Fruit fly (Drosophila melanogaster) whole organism, embryonic: Measurements from ENCODE around the gene E2f1.

Experiments
- B-H2 ChIP-seq: fragments of 200-800 bp; sonication (Bioruptor generic); optimal IDR thresholded peaks from 2 replicates; lab custom pipeline; 2018; ENCODE audit warnings: missing biosample characterization, mild to moderate bottlenecking, missing genetic modification characterization
- CG10147 ChIP-seq: fragments of 200-800 bp; sonication (Bioruptor generic); optimal IDR thresholded peaks from 2 replicates; lab custom pipeline; 2019; ENCODE audit warnings: missing biosample characterization, mild to moderate bottlenecking, missing genetic modification characterization, moderate library complexity
- CG12236 ChIP-seq: fragments of 200-800 bp; sonication (Bioruptor generic); optimal IDR thresholded peaks from 2 replicates; lab custom pipeline; 2016; ENCODE audit warnings: missing biosample characterization, missing genetic modification characterization
- CG12769 ChIP-seq: fragments of 200-800 bp; sonication (Bioruptor generic); optimal IDR thresholded peaks from 2 replicates; lab custom pipeline; 2019; ENCODE audit warnings: missing biosample characterization, mild to moderate bottlenecking, missing genetic modification characterization, moderate library complexity
- CG15073 ChIP-seq: fragments of 200-800 bp; sonication (Bioruptor generic); optimal IDR thresholded peaks from 2 replicates; lab custom pipeline; 2016; ENCODE audit warnings: missing biosample characterization, missing genetic modification characterization
- CG1647 ChIP-seq: fragments of 200-800 bp; sonication (Bioruptor generic); optimal IDR thresholded peaks from 3 replicates; lab custom pipeline; 2016; ENCODE audit warnings: missing biosample characterization, missing genetic modification characterization
- CG17385 ChIP-seq: fragments of 200-800 bp; sonication (Bioruptor generic); optimal IDR thresholded peaks from 3 replicates; lab custom pipeline; 2018; ENCODE audit warnings: missing biosample characterization, mild to moderate bottlenecking, missing genetic modification characterization
- CG1792 ChIP-seq: fragments of 200-800 bp; sonication (Bioruptor generic); optimal IDR thresholded peaks from 2 replicates; lab custom pipeline; 2016; ENCODE audit warnings: missing biosample characterization, missing genetic modification characterization
- CG2129 ChIP-seq: fragments of 200-800 bp; sonication (Bioruptor generic); IDR thresholded peaks from 2 replicates; pipeline ENCODE4 v1.3.6; 2022; ENCODE audit warnings: missing biosample characterization, missing genetic modification characterization; ENCODE audit not compliant: partially characterized antibody
- CG2875 ChIP-seq: fragments of 200-800 bp; sonication (Bioruptor generic); optimal IDR thresholded peaks from 2 replicates; lab custom pipeline; 2017; ENCODE audit warnings: missing biosample characterization, mild to moderate bottlenecking, missing genetic modification characterization, missing genetic modification reagents
- CG31365 ChIP-seq: fragments of 200-800 bp; sonication (Bioruptor generic); optimal IDR thresholded peaks from 2 replicates; lab custom pipeline; 2018; ENCODE audit warnings: missing biosample characterization, mild to moderate bottlenecking, missing genetic modification characterization
- CG33557 ChIP-seq: fragments of 200-800 bp; sonication (Bioruptor generic); optimal IDR thresholded peaks from 2 replicates; lab custom pipeline; 2019; ENCODE audit warnings: missing biosample characterization, mild to moderate bottlenecking, missing genetic modification characterization, moderate library complexity
- CG4424 ChIP-seq: fragments of 200-800 bp; sonication (Bioruptor generic); optimal IDR thresholded peaks from 3 replicates; lab custom pipeline; 2016; ENCODE audit warnings: missing biosample characterization, missing genetic modification characterization
- CG6254 ChIP-seq: fragments of 200-800 bp; sonication (Bioruptor generic); optimal IDR thresholded peaks from 3 replicates; lab custom pipeline; 2017; ENCODE audit warnings: mild to moderate bottlenecking, missing biosample characterization, missing genetic modification reagents, missing genetic modification characterization
- CG7271 ChIP-seq: fragments of 200-800 bp; sonication (Bioruptor generic); optimal IDR thresholded peaks from 2 replicates; lab custom pipeline; 2018; ENCODE audit warnings: missing biosample characterization, mild to moderate bottlenecking, missing genetic modification characterization, moderate library complexity
- CG8290 ChIP-seq, 3 experiments: fragments of 200-800 bp; sonication (Bioruptor generic); optimal IDR thresholded peaks; 2 replicates each; lab custom pipeline; 2016 to 2019; ENCODE audit warnings: missing biosample characterization in 3 of 3, missing genetic modification characterization in 3 of 3, mild to moderate bottlenecking in 2 of 3, moderate library complexity in 1 of 3
- CG8924 ChIP-seq: fragments of 200-800 bp; optimal IDR thresholded peaks from 3 replicates; lab custom pipeline; 2019; ENCODE audit warnings: missing biosample characterization, mild to moderate bottlenecking, missing genetic modification characterization, moderate library complexity
- CG8944 ChIP-seq: fragments of 200-800 bp; sonication (Bioruptor generic); optimal IDR thresholded peaks from 3 replicates; lab custom pipeline; 2016; ENCODE audit warnings: missing biosample characterization, missing genetic modification characterization
- CG9817 ChIP-seq: fragments of 200-800 bp; sonication (Bioruptor generic); optimal IDR thresholded peaks from 2 replicates; lab custom pipeline; 2018; ENCODE audit warnings: missing biosample characterization, mild to moderate bottlenecking, missing genetic modification characterization, moderate library complexity
- CTCF ChIP-seq: fragments of 200-800 bp; sonication (Bioruptor generic); optimal IDR thresholded peaks from 2 replicates; lab custom pipeline; 2017; ENCODE audit warnings: missing biosample characterization, mild to moderate bottlenecking, missing genetic modification characterization, moderate library complexity
- Dip2 ChIP-seq: fragments of 200-800 bp; sonication (Bioruptor generic); IDR thresholded peaks from 2 replicates; pipeline ENCODE4 v1.3.6; 2022; ENCODE audit warnings: missing biosample characterization, missing genetic modification characterization
- Doc3 ChIP-seq: fragments of 200-800 bp; sonication (Bioruptor generic); IDR thresholded peaks from 3 replicates; pipeline ENCODE4 v1.3.6; 2022; ENCODE audit warnings: missing biosample characterization, missing genetic modification characterization; ENCODE audit not compliant: partially characterized antibody
- H2.0 ChIP-seq: fragments of 200-800 bp; sonication (Bioruptor generic); IDR thresholded peaks from 2 replicates; pipeline ENCODE4 v1.3.6; 2022; ENCODE audit warnings: missing biosample characterization, missing genetic modification characterization
- Lim3 ChIP-seq: fragments of 200-800 bp; sonication (Bioruptor generic); IDR thresholded peaks from 2 replicates; pipeline ENCODE4 v1.3.6; 2022; ENCODE audit warnings: missing biosample characterization, missing genetic modification characterization
- Oaz ChIP-seq: fragments of 200-800 bp; sonication (Bioruptor generic); IDR thresholded peaks from 2 replicates; pipeline ENCODE4 v1.3.6; 2022; ENCODE audit warnings: missing biosample characterization, missing genetic modification characterization
- Sox102F ChIP-seq: fragments of 200-800 bp; sonication (Bioruptor generic); optimal IDR thresholded peaks from 2 replicates; lab custom pipeline; 2018; ENCODE audit warnings: missing biosample characterization, mild to moderate bottlenecking, missing genetic modification characterization, moderate library complexity
- Trl ChIP-seq, 3 experiments: fragments of >200 bp in 2 of 3; fragments of 200-800 bp in 1 of 3; sonication (Bioruptor generic) in 1 of 3; optimal IDR thresholded peaks; 2 replicates in 1 of 3; 3 replicates in 2 of 3; lab custom pipeline; 2016 to 2017; ENCODE audit warnings: missing biosample characterization in 1 of 3, missing genetic modification characterization in 1 of 3
- Usf ChIP-seq: fragments of 200-800 bp; sonication (Bioruptor generic); optimal IDR thresholded peaks from 2 replicates; lab custom pipeline; 2017; ENCODE audit warnings: missing genotype, missing biosample characterization, missing genetic modification characterization
- abd-A ChIP-seq: fragments of 200-800 bp; sonication (Bioruptor generic); optimal IDR thresholded peaks from 3 replicates; lab custom pipeline; 2019; ENCODE audit warnings: missing biosample characterization, mild to moderate bottlenecking, missing genetic modification characterization, moderate library complexity
- bigmax ChIP-seq: fragments of 200-800 bp; sonication (Bioruptor generic); optimal IDR thresholded peaks from 2 replicates; lab custom pipeline; 2018; ENCODE audit warnings: missing biosample characterization, mild to moderate bottlenecking, missing genetic modification characterization
- bsh ChIP-seq, 2 experiments: fragments of 200-800 bp; sonication (Bioruptor generic); optimal IDR thresholded peaks; 2 replicates each; lab custom pipeline; 2017 to 2018; ENCODE audit warnings: mild to moderate bottlenecking in 2 of 2, missing biosample characterization in 2 of 2, missing genetic modification characterization in 2 of 2, moderate library complexity in 1 of 2
- cas ChIP-seq: fragments of 200-800 bp; sonication (Bioruptor generic); IDR thresholded peaks from 2 replicates; pipeline ENCODE4 v1.3.6; 2022; ENCODE audit warnings: missing biosample characterization, missing genetic modification characterization
- chif ChIP-seq, 2 experiments: fragments of 200-800 bp; sonication (Bioruptor generic); optimal IDR thresholded peaks; 3 replicates each; lab custom pipeline; 2016; ENCODE audit warnings: missing biosample characterization in 2 of 2, missing genetic modification characterization in 2 of 2
- dati ChIP-seq: fragments of 200-800 bp; sonication (Bioruptor generic); IDR thresholded peaks from 2 replicates; pipeline ENCODE4 v1.3.6; 2022; ENCODE audit warnings: missing biosample characterization, missing genetic modification characterization
- gsb ChIP-seq: fragments of 200-800 bp; sonication (Bioruptor generic); IDR thresholded peaks from 2 replicates; pipeline ENCODE4 v1.3.6; 2022; ENCODE audit warnings: missing biosample characterization, missing genetic modification characterization
- hth ChIP-seq: fragments of >200 bp; optimal IDR thresholded peaks from 2 replicates; lab custom pipeline; 2017; ENCODE audit warnings: inconsistent platforms
- ind ChIP-seq: fragments of 200-800 bp; sonication (Bioruptor generic); optimal IDR thresholded peaks from 3 replicates; lab custom pipeline; 2016; ENCODE audit warnings: missing biosample characterization, missing genetic modification characterization
- jumu ChIP-seq: fragments of 200-800 bp; sonication (Bioruptor generic); optimal IDR thresholded peaks from 3 replicates; lab custom pipeline; 2016; ENCODE audit warnings: missing biosample characterization, missing genetic modification characterization
- lmd ChIP-seq: fragments of 200-800 bp; sonication (Bioruptor generic); IDR thresholded peaks from 2 replicates; pipeline ENCODE4 v1.3.6; 2022; ENCODE audit warnings: missing biosample characterization, missing genetic modification characterization
- onecut ChIP-seq: fragments of 200-800 bp; sonication (Bioruptor generic); IDR thresholded peaks from 2 replicates; pipeline ENCODE4 v1.3.6; 2022; ENCODE audit warnings: missing biosample characterization, missing genetic modification characterization
- p53 ChIP-seq: fragments of 200-800 bp; sonication (Bioruptor generic); optimal IDR thresholded peaks from 2 replicates; lab custom pipeline; 2016; ENCODE audit warnings: missing biosample characterization, missing genetic modification characterization
- pros ChIP-seq: fragments of 200-800 bp; sonication (Bioruptor generic); optimal IDR thresholded peaks from 3 replicates; lab custom pipeline; 2019; ENCODE audit warnings: missing biosample characterization, mild to moderate bottlenecking, missing genetic modification characterization, moderate library complexity
- sqz ChIP-seq: fragments of 200-800 bp; sonication (Bioruptor generic); optimal IDR thresholded peaks from 3 replicates; lab custom pipeline; 2018; ENCODE audit warnings: missing biosample characterization, mild to moderate bottlenecking, missing genetic modification characterization
- tgo ChIP-seq: fragments of 200-800 bp; sonication (Bioruptor generic); IDR thresholded peaks from 3 replicates; pipeline ENCODE4 v1.3.6; 2022; ENCODE audit warnings: missing biosample characterization, missing genetic modification characterization
- tin ChIP-seq: fragments of 200-800 bp; sonication (Bioruptor generic); optimal IDR thresholded peaks from 3 replicates; lab custom pipeline; 2016; ENCODE audit warnings: missing biosample characterization, missing genetic modification characterization
- toy ChIP-seq: fragments of 200-800 bp; sonication (Bioruptor generic); IDR thresholded peaks from 2 replicates; pipeline ENCODE4 v1.3.6; 2022; ENCODE audit warnings: missing biosample characterization, missing genetic modification characterization
- trh ChIP-seq: fragments of 200-800 bp; sonication (Bioruptor generic); optimal IDR thresholded peaks from 2 replicates; lab custom pipeline; 2016; ENCODE audit warnings: missing biosample characterization, missing genetic modification characterization
- usp ChIP-seq: fragments of >200 bp; optimal IDR thresholded peaks from 2 replicates; lab custom pipeline; 2017; ENCODE audit warnings: missing biosample characterization, missing genetic modification characterization
- vfl ChIP-seq: fragments of 200-800 bp; sonication (Bioruptor generic); optimal IDR thresholded peaks from 2 replicates; lab custom pipeline; 2016; ENCODE audit warnings: missing biosample characterization, missing genetic modification characterization
- yki ChIP-seq: fragments of >200 bp; optimal IDR thresholded peaks from 3 replicates; lab custom pipeline; 2018

The E2f1 gene

dm6 chr3R:21584296-21584936 is 76.3 kb downstream of the E2f1 start (continued):
- TF ChIP-seq ind (GFP tag; lab: Kevin White, UChicago): no peak
- no peak for TF ChIP-seq yki (lab: Kevin White, UChicago)
- TF ChIP-seq Usf (GFP tag; lab: Kevin White, UChicago): no peak
- TF ChIP-seq chif (GFP tag; optimal IDR thresholded peaks at IDR 0.05; lab: Kevin White, UChicago): no peak
- no peak for TF ChIP-seq CG15073
- no peak for TF ChIP-seq CG31365 (tag; lab: Kevin White, UChicago)
- no peak for TF ChIP-seq Sox102F
- TF ChIP-seq cas (GFP tag; lab: Robert Waterston, UW): no peak
- no peak for TF ChIP-seq Trl (optimal IDR thresholded peaks at IDR 0.05; lab: Kevin White, UChicago)
- no peak for TF ChIP-seq Trl (GFP tag; optimal IDR thresholded peaks at IDR 0.05; lab: Kevin White, UChicago)
- no peak for TF ChIP-seq CG33557 (GFP tag; lab: Kevin White, UChicago)
- TF ChIP-seq H2.0 (GFP tag; lab: Robert Waterston, UW): no peak
- no peak for TF ChIP-seq Oaz (GFP tag; lab: Robert Waterston, UW)
- TF ChIP-seq Lim3: no peak
- TF ChIP-seq bsh (GFP tag; optimal IDR thresholded peaks at IDR 0.05; lab: Kevin White, UChicago): no peak
- no peak for TF ChIP-seq CG2129
- no peak for TF ChIP-seq vfl (GFP tag; lab: Kevin White, UChicago)
- TF ChIP-seq hth (lab: Kevin White, UChicago): no peak
- no peak for TF ChIP-seq CG1647 (GFP tag; lab: Kevin White, UChicago)
- no peak for TF ChIP-seq lmd (GFP tag; lab: Robert Waterston, UW)
- no peak for TF ChIP-seq tgo (GFP tag; lab: Robert Waterston, UW)
- TF ChIP-seq Doc3 (GFP tag; lab: Robert Waterston, UW): no peak
- TF ChIP-seq CG8924: no peak
- TF ChIP-seq bigmax (GFP tag; lab: Kevin White, UChicago): no peak
- no peak for TF ChIP-seq CG12236 (GFP tag; lab: Kevin White, UChicago)
- TF ChIP-seq CG2875 (GFP tag; lab: Kevin White, UChicago): no peak
- no peak for TF ChIP-seq CG6254
- TF ChIP-seq CTCF (GFP tag; lab: Kevin White, UChicago): no peak
- no peak for TF ChIP-seq p53 (GFP tag; lab: Kevin White, UChicago)
- no peak for TF ChIP-seq dati (GFP tag; lab: Robert Waterston, UW)
- no peak for TF ChIP-seq CG1792 (GFP tag; lab: Kevin White, UChicago)
- TF ChIP-seq usp (GFP tag; lab: Kevin White, UChicago): no peak
- no peak for TF ChIP-seq jumu (GFP tag; lab: Kevin White, UChicago)
- no peak for TF ChIP-seq CG8290 (GFP tag; optimal IDR thresholded peaks at IDR 0.05; lab: Kevin White, UChicago)
- TF ChIP-seq CG8290 (tag; optimal IDR thresholded peaks at IDR 0.05; lab: Kevin White, UChicago): peak in 1 of 2 experiments; percentile 61
- TF ChIP-seq onecut (GFP tag; lab: Robert Waterston, UW): no peak
- 0 out of 2 replicates have a peak, but pooled peaks have one; percentile 12 for TF ChIP-seq gsb (GFP tag; lab: Robert Waterston, UW)
- TF ChIP-seq Dip2: no peak
- no peak for TF ChIP-seq CG10147 (GFP tag; lab: Kevin White, UChicago)
- no peak for TF ChIP-seq trh (GFP tag; lab: Kevin White, UChicago)

- TF ChIP-seq onecut (GFP tag; lab: Robert Waterston, UW) (peak; percentile 65), toy (GFP tag; lab: Robert Waterston, UW) (no peak), CG8944 (GFP tag; lab: Kevin White, UChicago) (no peak), pros (GFP tag; lab: Kevin White, UChicago) (peak; percentile 51), abd-A (tag; lab: Kevin White, UChicago) (peak; percentile 86), CG12769 (tag; lab: Kevin White, UChicago) (peak; percentile 17), CG4424 (GFP tag; lab: Kevin White, UChicago) (no peak), CG17385 (GFP tag; lab: Kevin White, UChicago) (peak; percentile 69), CG9817 (tag; lab: Kevin White, UChicago) (no peak), sqz (GFP tag; lab: Kevin White, UChicago) (peak; percentile 57), Trl (optimal IDR thresholded peaks at IDR 0.05; lab: Kevin White, UChicago) (no peak), Trl (GFP tag; optimal IDR thresholded peaks at IDR 0.05; lab: Kevin White, UChicago) (no peak), tin (no peak), CG8290 (GFP tag; optimal IDR thresholded peaks at IDR 0.05; lab: Kevin White, UChicago) (no peak), CG8290 (tag; optimal IDR thresholded peaks at IDR 0.05; lab: Kevin White, UChicago) (no peak), B-H2 (peak; percentile 6), CG7271 (tag; lab: Kevin White, UChicago) (no peak)
These were observed 77.0 kb downstream of the E2f1 start for dm6 chr3R:21583603-21584218.
